Fruit fly (Drosophila melanogaster): ENCODE measurements around the gene Prosbeta7.

Gene Prosbeta7

dm6 chr3R:5357935-5358414 is at the start of gene Prosbeta7 (continued):
- TF ChIP-seq Awh (GFP tag; IDR thresholded peaks at IDR 0.05) (no peak), CG13775 (GFP tag; optimal IDR thresholded peaks at IDR 0.05) (no peak), Mes4 (GFP tag; optimal IDR thresholded peaks at IDR 0.05) (no peak), GATAe (GFP tag; conservative IDR thresholded peaks at IDR 0.05) (no peak), CG32767 (GFP tag; IDR thresholded peaks at IDR 0.05) (no peak), Ravus (GFP tag; IDR thresholded peaks at IDR 0.05) (no peak), az2 (GFP tag; optimal IDR thresholded peaks at IDR 0.05) (no peak), CG15073 (GFP tag; optimal IDR thresholded peaks at IDR 0.05) (no peak), fd96Cb (tag; optimal IDR thresholded peaks at IDR 0.05) (no peak), CG8388 (GFP tag; optimal IDR thresholded peaks at IDR 0.05) (no peak), CG11695 (GFP tag; IDR thresholded peaks at IDR 0.05) (no peak), Dfd (GFP tag; optimal IDR thresholded peaks at IDR 0.05) (no peak), NC2β (GFP tag; optimal IDR thresholded peaks at IDR 0.05) (no peak), CG17186 (GFP tag; optimal IDR thresholded peaks at IDR 0.05) (no peak), CG12942 (GFP tag; optimal IDR thresholded peaks at IDR 0.05) (no peak), Gug (GFP tag; IDR thresholded peaks at IDR 0.05) (no peak), CG2116 (GFP tag; optimal IDR thresholded peaks at IDR 0.05) (peak; percentile 46), Optix (GFP tag; IDR thresholded peaks at IDR 0.05) (no peak), CG2202 (tag; optimal IDR thresholded peaks at IDR 0.05) (no peak), CG3838 (GFP tag; optimal IDR thresholded peaks at IDR 0.05) (no peak), pum (GFP tag; optimal IDR thresholded peaks at IDR 0.05) (no peak), Max (GFP tag; optimal IDR thresholded peaks at IDR 0.05) (no peak), CG2889 (GFP tag; IDR thresholded peaks at IDR 0.05) (no peak), CkIIα-i1 (GFP tag; IDR thresholded peaks at IDR 0.05) (no peak), nerfin-2 (GFP tag; IDR thresholded peaks at IDR 0.05; ENCODE audit: partially characterized antibody) (0 out of 2 replicates have a peak, but pooled peaks have one; percentile 30), Mrtf (GFP tag; IDR thresholded peaks at IDR 0.05) (no peak), Rfx (GFP tag; IDR thresholded peaks at IDR 0.05) (no peak), rib (GFP tag; IDR thresholded peaks at IDR 0.05) (no peak), zfh2 (GFP tag; optimal IDR thresholded peaks at IDR 0.05) (no peak), odd (GFP tag; optimal IDR thresholded peaks at IDR 0.05) (no peak), CG13894 (tag; optimal IDR thresholded peaks at IDR 0.05) (no peak), p53 (GFP tag; optimal IDR thresholded peaks at IDR 0.05) (no peak), ash1 (GFP tag; optimal IDR thresholded peaks at IDR 0.05) (no peak), CG12104 (GFP tag; optimal IDR thresholded peaks at IDR 0.05) (no peak), corto (GFP tag; optimal IDR thresholded peaks at IDR 0.05) (no peak), CG16779 (GFP tag; IDR thresholded peaks at IDR 0.05) (no peak), stc (GFP tag; IDR thresholded peaks at IDR 0.05) (no peak), sna (GFP tag; IDR thresholded peaks at IDR 0.05; ENCODE audit: partially characterized antibody) (peak; percentile 84), CG10565 (GFP tag; optimal IDR thresholded peaks at IDR 0.05) (no peak), maf-S (GFP tag; optimal IDR thresholded peaks at IDR 0.05) (no peak), Xbp1 (GFP tag; optimal IDR thresholded peaks at IDR 0.05) (no peak), Hr78 (GFP tag; optimal IDR thresholded peaks at IDR 0.05) (no peak), salm (tag; optimal IDR thresholded peaks at IDR 0.05) (no peak), CG6654 (GFP tag; optimal IDR thresholded peaks at IDR 0.05) (no peak), h (optimal IDR thresholded peaks at IDR 0.05) (no peak), ase (GFP tag; IDR thresholded peaks at IDR 0.05) (no peak), gro (GFP tag; optimal IDR thresholded peaks at IDR 0.05) (peak; percentile 6), CG14667 (GFP tag; IDR thresholded peaks at IDR 0.05) (no peak), lov (optimal IDR thresholded peaks at IDR 0.05) (no peak), lov (GFP tag; IDR thresholded peaks at IDR 0.05) (no peak), CG14860 (GFP tag; IDR thresholded peaks at IDR 0.05; ENCODE audit: partially characterized antibody) (peak; percentile 56), sd (tag; optimal IDR thresholded peaks at IDR 0.05) (peak; percentile 35), bsh (GFP tag; optimal IDR thresholded peaks at IDR 0.05) (no peak)
